Fruit fly (Drosophila melanogaster) whole organism, embryonic: ENCODE measurements around the gene IntS9.

Source experiments
- Ada2b ChIP-seq: fragments of 200-800 bp; sonication (Bioruptor generic); IDR thresholded peaks from 2 replicates; pipeline ENCODE4 v1.3.6; 2022; ENCODE audit warnings: missing biosample characterization, missing genetic modification characterization
- Antp ChIP-seq: fragments of 200-800 bp; sonication (Bioruptor generic); optimal IDR thresholded peaks from 3 replicates; lab custom pipeline; 2016; ENCODE audit warnings: missing biosample characterization, missing genetic modification characterization
- Atf-2 ChIP-seq: fragments of 200-800 bp; sonication (Bioruptor generic); optimal IDR thresholded peaks from 2 replicates; lab custom pipeline; 2016; ENCODE audit warnings: missing biosample characterization, missing genetic modification characterization
- CG1024 ChIP-seq: fragments of 200-800 bp; sonication (Bioruptor generic); IDR thresholded peaks from 2 replicates; pipeline ENCODE4 v1.3.6; 2022; ENCODE audit warnings: missing biosample characterization, missing genetic modification characterization
- CG10274 ChIP-seq: fragments of 200-800 bp; sonication (Bioruptor generic); optimal IDR thresholded peaks from 3 replicates; lab custom pipeline; 2017; ENCODE audit warnings: missing biosample characterization, mild to moderate bottlenecking, missing genetic modification characterization
- CG10654 ChIP-seq: fragments of 200-800 bp; sonication (Bioruptor generic); optimal IDR thresholded peaks from 2 replicates; lab custom pipeline; 2016; ENCODE audit warnings: missing biosample characterization, missing genetic modification characterization
- CG11093 ChIP-seq: fragments of 200-800 bp; sonication (Bioruptor generic); IDR thresholded peaks from 3 replicates; pipeline ENCODE4 v1.3.6; 2022; ENCODE audit warnings: missing biosample characterization, missing genetic modification characterization
- CG11456 ChIP-seq: fragments of 200-800 bp; sonication (Bioruptor generic); IDR thresholded peaks from 3 replicates; pipeline ENCODE4 v1.3.6; 2022; ENCODE audit warnings: missing biosample characterization, missing genetic modification characterization
- CG11695 ChIP-seq: fragments of 200-800 bp; sonication (Bioruptor generic); IDR thresholded peaks from 3 replicates; pipeline ENCODE4 v1.3.6; 2022; ENCODE audit warnings: missing biosample characterization, missing genetic modification characterization
- CG12236 ChIP-seq: fragments of 200-800 bp; sonication (Bioruptor generic); optimal IDR thresholded peaks from 2 replicates; lab custom pipeline; 2016; ENCODE audit warnings: missing biosample characterization, missing genetic modification characterization
- CG13424 ChIP-seq: fragments of 200-800 bp; sonication (Bioruptor generic); optimal IDR thresholded peaks from 2 replicates; lab custom pipeline; 2019; ENCODE audit warnings: missing biosample characterization, mild to moderate bottlenecking, missing genetic modification characterization, moderate library complexity
- CG13624 ChIP-seq: fragments of 200-800 bp; sonication (Bioruptor generic); optimal IDR thresholded peaks from 2 replicates; lab custom pipeline; 2016; ENCODE audit warnings: missing biosample characterization, missing genetic modification characterization
- CG15011 ChIP-seq: fragments of 200-800 bp; sonication (Bioruptor generic); optimal IDR thresholded peaks from 3 replicates; lab custom pipeline; 2018; ENCODE audit warnings: missing biosample characterization, mild to moderate bottlenecking, missing genetic modification characterization
- CG15269 ChIP-seq: fragments of 200-800 bp; sonication (Bioruptor generic); optimal IDR thresholded peaks from 2 replicates; lab custom pipeline; 2018; ENCODE audit warnings: missing biosample characterization, mild to moderate bottlenecking, missing genetic modification characterization, moderate library complexity
- CG15601 ChIP-seq: fragments of 200-800 bp; sonication (Bioruptor generic); optimal IDR thresholded peaks from 3 replicates; lab custom pipeline; 2019; ENCODE audit warnings: missing biosample characterization, mild to moderate bottlenecking, missing genetic modification characterization, moderate library complexity
- CG30403 ChIP-seq: fragments of 200-800 bp; sonication (Bioruptor generic); optimal IDR thresholded peaks from 3 replicates; lab custom pipeline; 2016; ENCODE audit warnings: missing biosample characterization, missing genetic modification characterization
- CG34224 ChIP-seq: fragments of 200-800 bp; sonication (Bioruptor generic); IDR thresholded peaks from 3 replicates; pipeline ENCODE4 v1.3.6; 2022; ENCODE audit warnings: missing biosample characterization, missing genetic modification characterization; ENCODE audit not compliant: partially characterized antibody
- CG34422 ChIP-seq: fragments of 200-800 bp; sonication (Bioruptor generic); IDR thresholded peaks from 3 replicates; pipeline ENCODE4 v1.3.6; 2022; ENCODE audit warnings: missing biosample characterization, missing genetic modification characterization
- CG43689 ChIP-seq: fragments of 200-800 bp; sonication (Bioruptor generic); IDR thresholded peaks from 2 replicates; pipeline ENCODE4 v1.3.6; 2022; ENCODE audit warnings: missing biosample characterization, missing genetic modification characterization
- CG5180 ChIP-seq: fragments of 200-800 bp; sonication (Bioruptor generic); optimal IDR thresholded peaks from 3 replicates; lab custom pipeline; 2017; ENCODE audit warnings: missing biosample characterization, missing genetic modification characterization, mild to moderate bottlenecking, moderate library complexity, missing genetic modification reagents
- CG6254 ChIP-seq: fragments of 200-800 bp; sonication (Bioruptor generic); optimal IDR thresholded peaks from 3 replicates; lab custom pipeline; 2017; ENCODE audit warnings: mild to moderate bottlenecking, missing biosample characterization, missing genetic modification reagents, missing genetic modification characterization
- CG6854 ChIP-seq: fragments of 200-800 bp; sonication (Bioruptor generic); optimal IDR thresholded peaks from 3 replicates; lab custom pipeline; 2017; ENCODE audit warnings: missing biosample characterization, mild to moderate bottlenecking, missing genetic modification characterization
- CG7963 ChIP-seq: fragments of 200-800 bp; sonication (Bioruptor generic); IDR thresholded peaks from 3 replicates; pipeline ENCODE4 v1.3.6; 2022; ENCODE audit warnings: missing biosample characterization, missing genetic modification characterization; ENCODE audit not compliant: partially characterized antibody
- CG8290 ChIP-seq, 3 experiments: fragments of 200-800 bp; sonication (Bioruptor generic); optimal IDR thresholded peaks; 2 replicates each; lab custom pipeline; 2016 to 2019; ENCODE audit warnings: missing biosample characterization in 3 of 3, missing genetic modification characterization in 3 of 3, mild to moderate bottlenecking in 2 of 3, moderate library complexity in 1 of 3
- CG9876 ChIP-seq: fragments of 200-800 bp; sonication (Bioruptor generic); optimal IDR thresholded peaks from 2 replicates; lab custom pipeline; 2016; ENCODE audit warnings: missing biosample characterization, missing genetic modification characterization
- CTCF ChIP-seq: fragments of 200-800 bp; sonication (Bioruptor generic); optimal IDR thresholded peaks from 2 replicates; lab custom pipeline; 2017; ENCODE audit warnings: missing biosample characterization, mild to moderate bottlenecking, missing genetic modification characterization, moderate library complexity
- E2f2 ChIP-seq: fragments of 200-800 bp; sonication (Bioruptor generic); IDR thresholded peaks from 2 replicates; pipeline ENCODE4 v1.3.6; 2022; ENCODE audit warnings: missing biosample characterization, missing genetic modification characterization
- Hmx ChIP-seq: fragments of 200-800 bp; sonication (Bioruptor generic); optimal IDR thresholded peaks from 2 replicates; lab custom pipeline; 2016; ENCODE audit warnings: missing biosample characterization, missing genetic modification characterization
- Jarid2 ChIP-seq: fragments of 200-800 bp; sonication (Bioruptor generic); optimal IDR thresholded peaks from 3 replicates; lab custom pipeline; 2017; ENCODE audit warnings: mild to moderate bottlenecking, missing biosample characterization, missing genetic modification reagents, missing genetic modification characterization
- MTF-1 ChIP-seq: fragments of 200-800 bp; sonication (Bioruptor generic); optimal IDR thresholded peaks from 2 replicates; lab custom pipeline; 2018; ENCODE audit warnings: missing biosample characterization, mild to moderate bottlenecking, missing genetic modification characterization, borderline replicate concordance
- Trl ChIP-seq, 3 experiments: fragments of >200 bp in 2 of 3; fragments of 200-800 bp in 1 of 3; sonication (Bioruptor generic) in 1 of 3; optimal IDR thresholded peaks; 2 replicates in 1 of 3; 3 replicates in 2 of 3; lab custom pipeline; 2016 to 2017; ENCODE audit warnings: missing biosample characterization in 1 of 3, missing genetic modification characterization in 1 of 3
- Vsx1 ChIP-seq: fragments of 200-800 bp; sonication (Bioruptor generic); optimal IDR thresholded peaks from 2 replicates; lab custom pipeline; 2017; ENCODE audit warnings: missing biosample characterization, mild to moderate bottlenecking, missing genetic modification characterization, missing genetic modification reagents
- ato ChIP-seq: fragments of 200-800 bp; sonication (Bioruptor generic); IDR thresholded peaks from 2 replicates; pipeline ENCODE4 v1.3.6; 2022; ENCODE audit warnings: missing biosample characterization, missing genetic modification characterization; ENCODE audit not compliant: partially characterized antibody
- bowl ChIP-seq: fragments of 200-800 bp; sonication (Bioruptor generic); IDR thresholded peaks from 2 replicates; pipeline ENCODE4 v1.3.6; 2022; ENCODE audit warnings: missing biosample characterization, missing genetic modification characterization
- cg ChIP-seq: fragments of 200-800 bp; sonication (Bioruptor generic); optimal IDR thresholded peaks from 3 replicates; lab custom pipeline; 2019; ENCODE audit warnings: missing biosample characterization, mild to moderate bottlenecking, missing genetic modification characterization, moderate library complexity
- fd102C ChIP-seq: fragments of 200-800 bp; sonication (Bioruptor generic); optimal IDR thresholded peaks from 2 replicates; lab custom pipeline; 2018; ENCODE audit warnings: missing biosample characterization, mild to moderate bottlenecking, missing genetic modification characterization, moderate library complexity
- nau ChIP-seq: fragments of 200-800 bp; sonication (Bioruptor generic); optimal IDR thresholded peaks from 3 replicates; lab custom pipeline; 2017; ENCODE audit warnings: missing biosample characterization, mild to moderate bottlenecking, missing genetic modification characterization, missing genetic modification reagents
- nerfin-1 ChIP-seq: fragments of 200-800 bp; sonication (Bioruptor generic); optimal IDR thresholded peaks from 3 replicates; lab custom pipeline; 2019; ENCODE audit warnings: missing biosample characterization, mild to moderate bottlenecking, missing genetic modification characterization, moderate library complexity
- pb ChIP-seq: fragments of 200-800 bp; sonication (Bioruptor generic); optimal IDR thresholded peaks from 3 replicates; lab custom pipeline; 2016; ENCODE audit warnings: missing biosample characterization, missing genetic modification characterization
- prd ChIP-seq, 3 experiments: fragments of >200 bp in 2 of 3; fragments of 200-800 bp in 1 of 3; sonication (Bioruptor generic) in 1 of 3; optimal IDR thresholded peaks in 2 of 3; IDR thresholded peaks in 1 of 3; 2 replicates in 2 of 3; 3 replicates in 1 of 3; pipeline versions ENCODE4 v1.3.6 to Lab custom; 2017 to 2022; ENCODE audit warnings: missing biosample characterization in 1 of 3, missing genetic modification characterization in 1 of 3
- pum ChIP-seq: fragments of 200-800 bp; sonication (Bioruptor generic); optimal IDR thresholded peaks from 2 replicates; lab custom pipeline; 2016; ENCODE audit warnings: missing biosample characterization, missing genetic modification characterization
- rib ChIP-seq: fragments of 200-800 bp; sonication (Bioruptor generic); IDR thresholded peaks from 2 replicates; pipeline ENCODE4 v1.3.6; 2022; ENCODE audit warnings: missing biosample characterization, missing genetic modification characterization
- ro ChIP-seq: fragments of 200-800 bp; sonication (Bioruptor generic); IDR thresholded peaks from 2 replicates; pipeline ENCODE4 v1.3.6; 2022; ENCODE audit warnings: missing biosample characterization, missing genetic modification characterization
- row ChIP-seq: fragments of 200-800 bp; sonication (Bioruptor generic); IDR thresholded peaks from 3 replicates; pipeline ENCODE4 v1.3.6; 2022; ENCODE audit warnings: missing biosample characterization, missing genetic modification characterization
- tgo ChIP-seq: fragments of 200-800 bp; sonication (Bioruptor generic); IDR thresholded peaks from 3 replicates; pipeline ENCODE4 v1.3.6; 2022; ENCODE audit warnings: missing biosample characterization, missing genetic modification characterization
- tio ChIP-seq: fragments of 200-800 bp; sonication (Bioruptor generic); optimal IDR thresholded peaks from 2 replicates; lab custom pipeline; 2017; ENCODE audit warnings: missing biosample characterization, missing genetic modification characterization, inconsistent platforms
- toy ChIP-seq: fragments of 200-800 bp; sonication (Bioruptor generic); IDR thresholded peaks from 2 replicates; pipeline ENCODE4 v1.3.6; 2022; ENCODE audit warnings: missing biosample characterization, missing genetic modification characterization
- unpg ChIP-seq: fragments of 200-800 bp; sonication (Bioruptor generic); optimal IDR thresholded peaks from 3 replicates; lab custom pipeline; 2018; ENCODE audit warnings: missing biosample characterization, mild to moderate bottlenecking, missing genetic modification characterization, moderate library complexity
- usp ChIP-seq: fragments of >200 bp; optimal IDR thresholded peaks from 2 replicates; lab custom pipeline; 2017; ENCODE audit warnings: missing biosample characterization, missing genetic modification characterization
- vfl ChIP-seq: fragments of 200-800 bp; sonication (Bioruptor generic); optimal IDR thresholded peaks from 2 replicates; lab custom pipeline; 2016; ENCODE audit warnings: missing biosample characterization, missing genetic modification characterization
- zfh1 ChIP-seq: fragments of 200-800 bp; sonication (Bioruptor generic); IDR thresholded peaks from 3 replicates; pipeline ENCODE4 v1.3.6; 2022; ENCODE audit warnings: missing biosample characterization, missing genetic modification characterization

IntS9 gene

dm6 chr3L:16147819-16148236, 42.4 kb upstream of the IntS9 start (continued):
- no peak for TF ChIP-seq CG11456
- no peak for TF ChIP-seq vfl
- peak; percentile 13 for TF ChIP-seq CG8290 (GFP tag; optimal IDR thresholded peaks at IDR 0.05; lab: Kevin White, UChicago)
- TF ChIP-seq CG8290 (tag; optimal IDR thresholded peaks at IDR 0.05; lab: Kevin White, UChicago): peak; percentile 29 to 38
- TF ChIP-seq CG11093 (GFP tag; lab: Robert Waterston, UW): no peak
- TF ChIP-seq nerfin-1 (tag; lab: Kevin White, UChicago): no peak
- no peak for TF ChIP-seq toy (GFP tag; lab: Robert Waterston, UW)
- peak; percentile 20 for TF ChIP-seq nau (GFP tag; lab: Kevin White, UChicago)
- TF ChIP-seq CG30403 (GFP tag; lab: Kevin White, UChicago): peak; percentile 56
- no peak for TF ChIP-seq Trl (optimal IDR thresholded peaks at IDR 0.05; lab: Kevin White, UChicago)
- no peak for TF ChIP-seq Trl (GFP tag; optimal IDR thresholded peaks at IDR 0.05; lab: Kevin White, UChicago)
- TF ChIP-seq tio (GFP tag; lab: Kevin White, UChicago): peak; percentile 22
- no peak for TF ChIP-seq tgo (GFP tag; lab: Robert Waterston, UW)
- no peak for TF ChIP-seq CG34422
- no peak for TF ChIP-seq CG12236 (GFP tag; lab: Kevin White, UChicago)
- peak; percentile 1 for TF ChIP-seq Hmx (GFP tag; lab: Kevin White, UChicago)
- TF ChIP-seq CG5180 (GFP tag; lab: Kevin White, UChicago): peak; percentile 17
- TF ChIP-seq MTF-1 (GFP tag; lab: Kevin White, UChicago): no peak
- TF ChIP-seq cg: no peak
- TF ChIP-seq CG6254 (GFP tag; lab: Kevin White, UChicago): no peak
- no peak for TF ChIP-seq Vsx1
- no peak for TF ChIP-seq fd102C (GFP tag; lab: Kevin White, UChicago)
- no peak for TF ChIP-seq Jarid2 (GFP tag; lab: Kevin White, UChicago)
- no peak for TF ChIP-seq ro
- TF ChIP-seq CTCF: no peak
- TF ChIP-seq pb (GFP tag; lab: Kevin White, UChicago): no peak
- peak; percentile 1 for TF ChIP-seq CG10274 (GFP tag; lab: Kevin White, UChicago)
- no peak for TF ChIP-seq prd (optimal IDR thresholded peaks at IDR 0.05; lab: Kevin White, UChicago)
- TF ChIP-seq prd (GFP tag; IDR thresholded peaks at IDR 0.05; lab: Robert Waterston, UW): no peak
- TF ChIP-seq CG6854 (GFP tag; lab: Kevin White, UChicago): peak; percentile 26
- peak; percentile 40 for TF ChIP-seq row
- TF ChIP-seq CG11695 (GFP tag; lab: Robert Waterston, UW): no peak
- no peak for TF ChIP-seq Atf-2 (GFP tag; lab: Kevin White, UChicago)
- TF ChIP-seq CG15011 (GFP tag; lab: Kevin White, UChicago): no peak
- TF ChIP-seq bowl: no peak
- no peak for TF ChIP-seq pum (GFP tag; lab: Kevin White, UChicago)
- no peak for TF ChIP-seq CG7963
- TF ChIP-seq unpg: no peak
- peak; percentile 19 for TF ChIP-seq CG15269
- TF ChIP-seq ato (GFP tag; lab: Robert Waterston, UW): no peak
- TF ChIP-seq CG9876 (GFP tag; lab: Kevin White, UChicago): no peak
- TF ChIP-seq Ada2b (GFP tag; lab: Robert Waterston, UW): no peak
- TF ChIP-seq zfh1 (GFP tag; lab: Robert Waterston, UW): no peak
- TF ChIP-seq usp (GFP tag; lab: Kevin White, UChicago): no peak
- peak; percentile 9 for TF ChIP-seq CG15601 (tag; lab: Kevin White, UChicago)
- no peak for TF ChIP-seq CG43689 (GFP tag; lab: Robert Waterston, UW)
- TF ChIP-seq CG34224: no peak
- peak; percentile 46 for TF ChIP-seq CG13424 (tag; lab: Kevin White, UChicago)
- TF ChIP-seq CG1024 (GFP tag; lab: Robert Waterston, UW): no peak
- no peak for TF ChIP-seq CG10654 (GFP tag; lab: Kevin White, UChicago)
- 0 out of 2 replicates have a peak, but pooled peaks have one; percentile 9 for TF ChIP-seq E2f2
- no peak for TF ChIP-seq rib (GFP tag; lab: Robert Waterston, UW)
- TF ChIP-seq Antp (GFP tag; lab: Kevin White, UChicago): no peak
- TF ChIP-seq CG13624: peak; percentile 9
